Fruit fly (Drosophila melanogaster) whole organism, larva: ENCODE data around the gene CG17329.
A peak's percentile ranks its signal among the peaks of the same experiment; 100 is the strongest.

Experiments
- noc ChIP-seq: fragments of 200-800 bp; sonication (Bioruptor generic); optimal IDR thresholded peaks from 3 replicates; lab custom pipeline; 2019; ENCODE audit warnings: missing biosample characterization, mild to moderate bottlenecking, missing genetic modification characterization, moderate library complexity

Gene CG17329

dm6 chr2L:16316410-16316809 is 25.3 kb downstream of the CG17329 start:
- TF ChIP-seq noc (tag; lab: Kevin White, UChicago): no peak

DNA sequence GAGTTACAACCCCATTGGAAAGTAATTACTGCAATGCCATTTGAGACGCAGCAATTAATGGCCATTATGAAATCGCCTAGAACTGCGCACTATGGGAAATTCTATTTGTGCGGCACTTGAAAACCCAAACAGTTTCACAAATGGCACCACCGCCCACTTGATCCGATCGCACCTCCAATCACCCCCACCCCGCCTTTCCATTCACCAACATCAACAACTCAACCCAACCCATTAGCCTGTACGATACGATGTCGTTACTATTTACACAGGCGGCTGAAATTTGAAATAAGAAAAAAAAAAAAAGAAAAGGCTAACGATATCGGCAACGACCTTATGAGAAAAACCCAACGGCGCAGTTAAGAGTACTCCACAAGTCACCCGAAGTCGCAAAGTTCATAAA is 26.0 kb downstream of the CG17329 start:
- no peak for TF ChIP-seq noc (tag; lab: Kevin White, UChicago)

- TF ChIP-seq noc (tag; lab: Kevin White, UChicago): peak; percentile 4
Measured at dm6 chr2L:16317777-16318610, 26.9 kb downstream of the CG17329 start.

DNA sequence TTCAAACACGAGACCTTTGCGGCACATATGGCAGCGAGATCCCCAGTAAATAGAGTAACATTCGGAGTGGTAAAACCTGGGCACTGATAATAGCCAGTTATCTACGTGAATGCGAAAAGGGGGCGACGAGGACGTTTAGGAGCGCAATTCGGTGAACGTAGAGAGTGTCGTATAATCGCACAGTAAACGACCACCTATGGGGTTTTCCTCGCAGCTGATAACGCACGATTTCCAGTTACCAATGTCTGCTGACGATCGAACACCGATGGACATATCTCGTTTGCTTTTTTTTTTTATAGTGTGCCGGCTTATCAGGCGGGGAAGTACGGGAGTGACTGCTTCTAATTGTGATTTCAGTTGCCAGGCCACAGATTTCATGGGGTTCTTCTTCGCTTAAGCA is 28.7 kb downstream of the CG17329 start:
- TF ChIP-seq noc (tag; lab: Kevin White, UChicago): peak; percentile 21

DNA sequence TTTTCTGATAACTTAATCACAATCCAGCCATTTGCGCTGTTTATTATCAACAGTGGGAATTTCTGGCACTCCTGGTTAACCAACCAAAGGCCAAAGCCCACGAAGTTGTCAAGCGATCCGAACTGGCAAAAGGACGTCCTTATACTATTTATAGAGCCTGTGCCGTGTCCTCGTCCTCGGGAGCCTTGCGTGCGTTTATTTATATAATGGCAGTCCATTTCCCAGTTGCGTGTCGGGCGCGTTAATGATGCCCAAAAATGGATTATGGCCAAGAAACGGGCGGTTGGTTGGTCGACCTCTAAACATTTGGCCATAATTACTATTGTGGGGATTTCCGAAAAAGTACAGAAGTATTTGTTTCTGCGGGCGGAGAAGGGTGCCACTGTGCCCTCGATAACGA is 29.3 kb downstream of the CG17329 start:
- no peak for TF ChIP-seq noc (tag; lab: Kevin White, UChicago)

DNA sequence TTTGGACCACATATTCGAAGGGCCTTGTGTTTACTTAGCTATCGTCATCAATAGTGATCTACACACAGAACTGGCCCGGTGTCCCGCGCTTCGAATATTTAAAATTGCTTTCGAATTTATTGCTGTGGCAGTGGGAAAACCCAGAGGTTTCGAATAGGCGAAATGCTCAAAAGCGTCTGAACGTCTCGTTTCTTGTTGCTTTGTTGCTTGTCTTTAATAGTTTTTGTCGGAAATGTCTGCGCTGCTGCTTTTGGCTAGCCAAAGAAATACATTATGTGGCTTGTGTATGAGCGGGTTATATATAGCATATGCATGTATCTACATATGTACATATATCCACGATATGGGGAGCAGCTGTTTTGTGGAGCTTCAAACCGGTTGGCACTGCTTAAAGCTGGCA is 30.1 kb downstream of the CG17329 start:
- TF ChIP-seq noc (tag; lab: Kevin White, UChicago): no peak

DNA sequence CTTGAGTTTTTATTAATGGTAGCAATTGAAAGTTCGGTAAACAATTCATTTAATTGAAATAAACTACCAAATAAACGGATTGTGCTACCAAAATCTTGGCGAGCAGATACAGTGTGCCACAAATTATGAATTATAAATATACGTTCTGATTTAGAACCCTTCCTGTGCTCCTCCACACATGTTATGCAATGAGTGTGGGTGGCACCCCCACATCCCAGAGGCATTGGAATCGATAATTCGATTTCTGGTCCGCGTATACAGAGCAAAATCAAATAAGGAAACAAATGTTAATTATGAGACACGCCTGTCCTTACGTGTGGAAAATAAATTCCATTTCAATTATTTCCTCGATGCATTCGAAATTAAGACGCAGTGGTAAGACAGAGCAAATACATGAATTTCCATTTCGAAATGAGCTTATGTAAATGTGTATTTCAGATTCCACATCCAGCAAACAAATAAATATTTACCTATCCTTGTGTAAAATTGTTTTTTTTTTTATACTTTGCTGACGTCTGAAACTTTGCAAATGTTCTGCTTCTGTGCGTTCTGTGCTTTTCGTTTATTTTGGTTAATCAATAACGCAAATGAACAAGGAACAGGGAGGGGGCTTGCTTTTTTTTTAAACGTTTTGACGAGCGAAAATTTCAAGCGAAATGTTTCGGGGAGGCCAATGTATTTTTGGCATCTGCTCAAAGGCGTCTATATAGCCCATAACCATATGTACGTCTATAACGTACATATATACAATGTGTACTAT is 31.0 kb downstream of the CG17329 start:
- no peak for TF ChIP-seq noc (tag; lab: Kevin White, UChicago)

dm6 chr2L:16323544-16323943 is 32.5 kb downstream of the CG17329 start:
- TF ChIP-seq noc (tag; lab: Kevin White, UChicago): no peak

- no peak for TF ChIP-seq noc (tag; lab: Kevin White, UChicago)
Measured at dm6 chr2L:16324833-16325232, 33.7 kb downstream of the CG17329 start.

DNA sequence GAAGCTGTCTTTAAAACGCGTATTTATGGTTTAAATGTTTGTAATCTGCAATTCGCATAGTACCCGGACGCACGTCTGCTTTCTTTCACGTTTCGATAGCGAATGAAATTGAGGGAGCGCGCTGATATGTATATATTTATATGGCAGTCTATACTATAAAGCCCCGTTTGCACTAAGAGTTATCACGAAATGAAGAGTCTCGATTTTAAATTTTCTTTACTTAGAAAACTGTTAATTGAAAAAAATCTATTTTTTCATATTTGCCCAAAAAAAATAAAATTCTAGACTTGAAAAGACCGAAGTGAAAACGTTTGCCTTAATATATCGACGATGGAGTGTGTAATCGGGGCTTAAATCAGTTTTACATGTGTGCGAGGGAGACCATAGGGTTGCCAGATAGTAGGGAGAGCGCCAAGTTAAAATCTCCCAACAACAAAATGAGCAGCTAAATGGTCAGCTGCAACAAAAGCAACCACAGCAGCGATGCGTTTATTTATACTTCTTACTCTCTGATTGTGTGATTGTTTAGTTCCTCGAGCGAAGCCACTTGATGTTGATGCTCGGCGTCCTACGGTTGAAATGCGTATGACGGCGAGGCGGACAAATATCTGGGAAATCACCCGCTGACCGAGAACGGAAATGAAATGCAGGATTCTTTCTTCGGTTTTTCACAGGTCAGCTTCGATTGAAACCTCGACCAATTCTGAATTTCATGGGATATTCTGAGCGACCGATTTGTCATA is 34.6 kb downstream of the CG17329 start, which contains the start of gene cact:
TSS of gene cact (minus strand) at position 693 of the 743 bp plus-strand sequence.
- peak; percentile 96 for TF ChIP-seq noc (tag; lab: Kevin White, UChicago)

DNA sequence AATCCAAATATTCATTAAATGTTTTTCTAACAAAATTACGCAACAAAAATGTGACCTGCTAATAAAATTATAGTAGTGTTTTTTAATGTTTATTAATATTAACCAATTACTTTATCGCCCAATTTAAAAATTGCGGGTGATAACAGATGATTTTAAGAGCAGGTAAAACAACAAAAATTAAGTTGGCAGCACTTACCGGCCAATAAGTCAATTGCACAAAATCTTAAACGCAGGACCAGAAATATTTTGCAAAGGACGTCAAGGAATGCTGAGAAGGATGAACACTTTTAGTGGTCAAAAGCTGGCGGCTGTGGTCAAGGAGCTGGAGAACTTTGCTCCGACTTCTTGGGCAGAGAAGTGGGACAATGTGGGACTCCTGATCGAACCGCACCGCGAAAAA is 35.8 kb downstream of the CG17329 start, which contains the start of gene CG4278:
TSS of gene CG4278 (plus strand) at position 178 of the 400 bp plus-strand sequence.
- no peak for TF ChIP-seq noc (tag; lab: Kevin White, UChicago)

DNA sequence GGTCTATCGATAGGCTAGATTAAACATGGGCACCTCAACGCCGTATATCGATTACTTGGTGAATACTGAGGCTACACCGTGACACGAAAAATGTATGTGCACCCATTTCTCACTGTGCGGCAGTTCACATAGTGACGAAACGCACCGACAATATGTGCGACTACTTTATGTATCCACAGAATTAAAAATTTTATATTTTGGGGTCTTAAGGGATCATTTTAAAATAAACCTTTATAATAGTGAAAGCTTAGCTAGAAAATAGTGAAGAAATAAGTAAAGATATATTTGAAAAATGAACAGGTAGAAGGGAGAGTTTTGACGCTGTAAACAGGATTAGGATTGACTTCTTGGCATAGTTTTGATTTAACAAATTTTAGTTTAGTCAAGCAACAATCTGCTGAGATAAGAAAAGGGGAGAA is 38.0 kb downstream of the CG17329 start, which contains the start of gene mRpL4:
TSS of gene mRpL4 (minus strand) at position 31 of the 419 bp plus-strand sequence.
- TF ChIP-seq noc (tag; lab: Kevin White, UChicago): no peak

dm6 chr2L:16329625-16330024 is 38.5 kb downstream of the CG17329 start, which contains the start of gene CG4440:
TSS of gene CG4440 (plus strand) at chr2L:16329925.
- no peak for TF ChIP-seq noc (tag; lab: Kevin White, UChicago)

DNA sequence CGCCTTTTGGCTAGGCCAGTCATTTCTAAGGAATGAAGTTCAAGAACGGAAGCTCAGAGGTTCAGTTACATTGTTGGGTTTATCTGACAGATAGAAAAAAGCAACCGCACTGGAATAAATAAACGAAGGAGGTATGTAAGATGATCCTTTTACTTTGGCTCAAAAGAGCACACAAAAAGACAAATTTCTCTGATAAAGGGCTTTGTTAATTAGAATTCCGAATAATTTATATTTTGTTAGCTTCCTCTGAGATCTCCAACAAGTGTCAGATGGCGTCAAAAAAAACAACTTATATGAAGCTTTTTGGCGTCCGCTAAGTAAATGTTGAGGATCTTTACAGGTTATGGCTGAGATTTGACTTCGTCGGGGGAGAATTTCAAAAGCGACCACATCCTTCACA is 46.7 kb downstream of the CG17329 start, which contains the start of gene CG31817:
TSS of gene CG31817 (minus strand) at position 101 of the 400 bp plus-strand sequence.
- TF ChIP-seq noc (tag; lab: Kevin White, UChicago): no peak

dm6 chr2L:16340268-16340667 is 49.2 kb downstream of the CG17329 start, which contains the start of gene CG42266:
TSS of gene CG42266 (minus strand) at chr2L:16340368.
- no peak for TF ChIP-seq noc (tag; lab: Kevin White, UChicago)
